Fruit fly (Drosophila melanogaster): Measurements from ENCODE around the gene RpS9.

- TF ChIP-seq insv (optimal IDR thresholded peaks at IDR 0.05) (no peak), ttk (optimal IDR thresholded peaks at IDR 0.05) (no peak)
Measured at dm6 chr3L:9556666-9557065, 45.3 kb upstream of the RpS9 start.

Measured in Kc167 (cell line).